Worm (Caenorhabditis elegans) whole organism, young adult: Measurements from ENCODE around the gene msp-58.
"Not testable (repeated sequence)": the region's sequence is repeated elsewhere in the genome, so short reads cannot be mapped to it uniquely, and the experiment has no call there.

Experiments used
- B0336.3 ChIP-seq: fragments of 200-800 bp; sonication (Bioruptor generic); IDR thresholded peaks from 2 replicates; pipeline ENCODE4 v1.3.6; 2022; ENCODE audit warnings: missing genetic modification characterization, missing compliant biosample characterization
- C17E4.6 ChIP-seq: fragments of 200-800 bp; sonication (Bioruptor generic); IDR thresholded peaks from 2 replicates; pipeline ENCODE4 v1.3.6; 2022; ENCODE audit warnings: missing genetic modification reagents, missing genetic modification characterization, missing compliant biosample characterization
- D2030.7 ChIP-seq: fragments of 200-800 bp; sonication (Bioruptor generic); IDR thresholded peaks from 2 replicates; pipeline ENCODE4 v1.3.6; 2022; ENCODE audit warnings: missing genetic modification reagents, missing genetic modification characterization, missing compliant biosample characterization
- F33H1.4 ChIP-seq: fragments of 200-800 bp; sonication (Bioruptor generic); IDR thresholded peaks from 2 replicates; pipeline ENCODE4 v1.3.6; 2022; ENCODE audit warnings: missing genetic modification reagents, missing genetic modification characterization, missing compliant biosample characterization
- F49E8.2 ChIP-seq: sonication (generic microtip); optimal IDR thresholded peaks from 3 replicates; lab custom pipeline; 2017; ENCODE audit warnings: missing genetic modification characterization, mild to moderate bottlenecking, missing compliant biosample characterization, antibody characterized with exemption, moderate library complexity; ENCODE audit not compliant: insufficient read depth
- T07F8.4 ChIP-seq: sonication (generic microtip); optimal IDR thresholded peaks from 2 replicates; lab custom pipeline; 2016; ENCODE audit warnings: mild to moderate bottlenecking, missing genetic modification characterization, moderate library complexity, missing compliant biosample characterization
- Y53G8AR.9 ChIP-seq: fragments of 200-800 bp; sonication (Bioruptor generic); conservative IDR thresholded peaks from 2 replicates; pipeline ENCODE4 v1.3.6; 2022; ENCODE audit warnings: missing genetic modification reagents, missing genetic modification characterization, missing compliant biosample characterization
- Y56A3A.18 ChIP-seq: fragments of 200-800 bp; sonication (Bioruptor generic); IDR thresholded peaks from 2 replicates; pipeline ENCODE4 v1.3.6; 2022; ENCODE audit warnings: missing genetic modification reagents, missing genetic modification characterization, missing compliant biosample characterization
- ZK185.1 ChIP-seq: sonication (generic microtip); optimal IDR thresholded peaks from 2 replicates; lab custom pipeline; 2016; ENCODE audit warnings: mild to moderate bottlenecking, missing genetic modification characterization, missing compliant biosample characterization; ENCODE audit not compliant: poor library complexity, severe bottlenecking
- ama-1 ChIP-seq, 3 experiments: fragments of 150-350 bp in 1 of 3; sonication (generic microtip) in 2 of 3; optimal IDR thresholded peaks; 2 replicates each; lab custom pipeline; 2014 to 2018; ENCODE audit warnings: missing biosample characterization in 2 of 3, missing genetic modification characterization in 2 of 3, missing genetic modification reagents in 2 of 3
- aptf-3 ChIP-seq: fragments of 200-800 bp; sonication (Bioruptor generic); IDR thresholded peaks from 2 replicates; pipeline ENCODE4 v1.3.6; 2022; ENCODE audit warnings: missing genetic modification characterization, missing compliant biosample characterization
- attf-6 ChIP-seq: fragments of 200-800 bp; sonication (Bioruptor generic); IDR thresholded peaks from 2 replicates; pipeline ENCODE4 v1.3.6; 2022; ENCODE audit warnings: missing genetic modification reagents, missing genetic modification characterization, missing compliant biosample characterization
- ceh-100 ChIP-seq: fragments of 200-800 bp; sonication (Bioruptor generic); IDR thresholded peaks from 2 replicates; pipeline ENCODE4 v1.3.6; 2022; ENCODE audit warnings: missing genetic modification reagents, missing genetic modification characterization, missing compliant biosample characterization
- ceh-91 ChIP-seq: fragments of 200-800 bp; sonication (Bioruptor generic); IDR thresholded peaks from 2 replicates; pipeline ENCODE4 v1.3.6; 2022; ENCODE audit warnings: missing genetic modification reagents, missing genetic modification characterization, missing compliant biosample characterization
- dox-1 ChIP-seq: fragments of 200-800 bp; sonication (Bioruptor generic); IDR thresholded peaks from 2 replicates; pipeline ENCODE4 v1.3.6; 2022; ENCODE audit warnings: missing genetic modification reagents, missing genetic modification characterization, missing compliant biosample characterization
- egrh-3 ChIP-seq: fragments of 200-800 bp; sonication (Bioruptor generic); IDR thresholded peaks from 2 replicates; pipeline ENCODE4 v1.3.6; 2022; ENCODE audit warnings: missing genetic modification reagents, missing genetic modification characterization, missing compliant biosample characterization
- ekl-4 ChIP-seq: fragments of 200-800 bp; sonication (Bioruptor generic); IDR thresholded peaks from 2 replicates; pipeline ENCODE4 v1.3.6; 2022; ENCODE audit warnings: missing genetic modification reagents, missing genetic modification characterization, missing compliant biosample characterization
- hmg-1.2 ChIP-seq: fragments of 200-800 bp; sonication (Bioruptor generic); IDR thresholded peaks from 2 replicates; pipeline ENCODE4 v1.3.6; 2022; ENCODE audit warnings: missing genetic modification reagents, missing genetic modification characterization, missing compliant biosample characterization
- hmg-20 ChIP-seq: fragments of 200-800 bp; sonication (Bioruptor generic); IDR thresholded peaks from 2 replicates; pipeline ENCODE4 v1.3.6; 2022; ENCODE audit warnings: missing genetic modification reagents, missing genetic modification characterization, missing compliant biosample characterization
- hrde-1 ChIP-seq: sonication (generic microtip); optimal IDR thresholded peaks from 2 replicates; lab custom pipeline; 2016; ENCODE audit warnings: missing genetic modification characterization, mild to moderate bottlenecking, missing compliant biosample characterization, moderate library complexity, missing genotype, missing genetic modification reagents, borderline replicate concordance
- hsf-1 ChIP-seq: fragments of 200-800 bp; sonication (Bioruptor generic); IDR thresholded peaks from 2 replicates; pipeline ENCODE4 v1.3.6; 2022; ENCODE audit warnings: missing genetic modification reagents, missing genetic modification characterization, missing compliant biosample characterization
- let-607 ChIP-seq, 2 experiments: fragments of 200-800 bp in 1 of 2; sonication (Bioruptor generic) in 1 of 2; sonication (generic microtip) in 1 of 2; optimal IDR thresholded peaks; 2 replicates each; lab custom pipeline; 2016 to 2018; ENCODE audit warnings: mild to moderate bottlenecking in 2 of 2, missing compliant biosample characterization in 2 of 2, missing genetic modification characterization in 2 of 2, moderate library complexity in 2 of 2, missing genotype in 1 of 2
- lin-26 ChIP-seq: fragments of 200-800 bp; sonication (Bioruptor generic); IDR thresholded peaks from 2 replicates; pipeline ENCODE4 v1.3.6; 2022; ENCODE audit warnings: missing genetic modification reagents, missing genetic modification characterization, missing compliant biosample characterization
- lsl-1 ChIP-seq: fragments of 200-800 bp; sonication (Bioruptor generic); optimal IDR thresholded peaks from 2 replicates; lab custom pipeline; 2018; ENCODE audit warnings: mild to moderate bottlenecking, missing genetic modification characterization, moderate library complexity, missing compliant biosample characterization
- madf-3 ChIP-seq: fragments of 200-800 bp; sonication (Bioruptor generic); IDR thresholded peaks from 2 replicates; pipeline ENCODE4 v1.3.6; 2022; ENCODE audit warnings: missing genetic modification reagents, missing genetic modification characterization, missing compliant biosample characterization
- madf-6 ChIP-seq: fragments of 200-800 bp; sonication (Bioruptor generic); IDR thresholded peaks from 2 replicates; pipeline ENCODE4 v1.3.6; 2022; ENCODE audit warnings: missing genetic modification reagents, missing genetic modification characterization, missing compliant biosample characterization
- nfyb-1 ChIP-seq: fragments of 200-800 bp; sonication (Bioruptor generic); IDR thresholded peaks from 2 replicates; pipeline ENCODE4 v1.3.6; 2022; ENCODE audit warnings: missing genetic modification reagents, missing genetic modification characterization, missing compliant biosample characterization
- pbrm-1 ChIP-seq: fragments of 200-800 bp; sonication (Bioruptor generic); IDR thresholded peaks from 2 replicates; pipeline ENCODE4 v1.3.6; 2022; ENCODE audit warnings: missing genetic modification reagents, missing genetic modification characterization, missing compliant biosample characterization
- rcor-1 ChIP-seq: fragments of 200-800 bp; sonication (Bioruptor generic); IDR thresholded peaks from 2 replicates; pipeline ENCODE4 v1.3.6; 2022; ENCODE audit warnings: missing genetic modification reagents, missing genetic modification characterization, missing compliant biosample characterization
- snpc-1.1 ChIP-seq: sonication (generic microtip); optimal IDR thresholded peaks from 2 replicates; lab custom pipeline; 2017; ENCODE audit warnings: missing genetic modification characterization, mild to moderate bottlenecking, missing compliant biosample characterization, antibody characterized with exemption, moderate library complexity, missing genotype, missing genetic modification reagents; ENCODE audit not compliant: insufficient read depth
- snpc-4 ChIP-seq, 5 experiments: fragments of 150-350 bp in 1 of 5; sonication (generic microtip) in 4 of 5; optimal IDR thresholded peaks; 2 replicates each; lab custom pipeline; 2014 to 2018; ENCODE audit warnings: missing genetic modification characterization in 5 of 5, missing biosample characterization in 3 of 5, antibody characterized with exemption in 2 of 5, mild to moderate bottlenecking in 2 of 5, missing compliant biosample characterization in 2 of 5, missing genotype in 2 of 5, moderate library complexity in 2 of 5, missing genetic modification reagents in 1 of 5
- tbp1 ChIP-seq: fragments of 200-800 bp; sonication (Bioruptor generic); optimal IDR thresholded peaks from 2 replicates; lab custom pipeline; 2018; ENCODE audit warnings: mild to moderate bottlenecking, missing genetic modification characterization, missing compliant biosample characterization
- xnd-1 ChIP-seq: sonication (generic microtip); optimal IDR thresholded peaks from 2 replicates; lab custom pipeline; 2016; ENCODE audit warnings: missing genotype, missing genetic modification reagents, missing genetic modification characterization, missing compliant biosample characterization
- ztf-28 ChIP-seq: fragments of 200-800 bp; sonication (Bioruptor generic); IDR thresholded peaks from 2 replicates; pipeline ENCODE4 v1.3.6; 2022; ENCODE audit warnings: missing genetic modification reagents, missing genetic modification characterization, missing compliant biosample characterization

Gene msp-58

ce11 chrIV:5308046-5308643 is at the start of gene msp-58, which contains the start of gene ZK354.9:
msp-58 (plus strand) TSS chrIV:5308593.
ZK354.9 (minus strand) TSS chrIV:5308146.
- not testable (repeated sequence) for TF ChIP-seq madf-3 (GFP tag; lab: Robert Waterston, UW); ZK185.1 (tag; lab: Kevin White, UChicago); let-607 (tag; optimal IDR thresholded peaks at IDR 0.05; lab: Kevin White, UChicago)

DNA sequence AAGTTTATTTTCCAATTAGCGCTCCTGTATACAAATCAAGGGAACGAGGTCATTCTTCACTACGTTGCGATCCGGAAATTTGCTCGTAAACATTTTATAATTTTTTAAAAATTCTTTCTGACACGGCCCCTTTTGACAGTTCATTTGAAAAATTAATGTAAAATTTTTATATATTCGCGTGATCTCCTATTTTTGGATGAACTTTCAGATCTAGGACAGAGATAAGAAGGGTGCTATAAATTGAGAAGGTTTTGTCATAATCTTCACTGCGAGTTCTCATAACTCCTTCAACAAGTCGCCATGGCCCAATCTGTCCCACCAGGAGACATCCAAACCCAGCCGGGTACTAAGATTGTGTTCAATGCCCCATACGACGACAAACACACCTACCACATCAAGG is 48.1 kb upstream of the msp-58 start, which contains the start of gene msp-19:
Gene msp-19, plus strand, starts transcription at position 301 of the 400 bp plus-strand sequence.
- TF ChIP-seq egrh-3; F49E8.2 (tag; lab: Kevin White, UChicago); T07F8.4: not testable (repeated sequence)

DNA sequence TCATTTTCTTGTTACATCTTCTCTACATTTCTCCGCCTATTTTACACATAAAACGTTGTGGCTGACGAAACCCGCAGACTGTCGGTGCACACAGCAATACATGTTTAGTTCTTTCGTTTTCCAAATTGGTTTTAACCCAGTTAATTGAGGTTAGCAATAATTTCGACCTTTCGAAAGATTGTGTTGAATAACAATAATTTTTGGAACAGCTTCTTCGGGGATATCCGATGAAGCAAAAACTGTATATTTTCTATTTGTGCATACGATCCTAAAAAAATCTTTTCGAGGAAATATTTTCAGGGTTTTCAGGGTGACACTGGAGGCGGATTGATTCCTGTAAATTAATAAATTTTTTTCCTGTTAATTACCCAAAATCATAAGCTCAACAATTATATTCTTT is 46.6 kb upstream of the msp-58 start:
- TF ChIP-seq snpc-1.1 (tag; lab: Kevin White, UChicago) = peak; percentile 46
- peak; percentile 68; the same call in 1 of the 2 replicates for TF ChIP-seq hsf-1
- peak; percentile 92 for TF ChIP-seq D2030.7 (GFP tag; lab: Robert Waterston, UW)
- peak; percentile 39 for TF ChIP-seq ceh-100 (GFP tag; lab: Robert Waterston, UW)
- peak; percentile 58 for TF ChIP-seq F33H1.4 (GFP tag; lab: Robert Waterston, UW)
- TF ChIP-seq madf-3 (GFP tag; lab: Robert Waterston, UW) = 0 out of 2 replicates have a peak, but pooled peaks have one; percentile 55
- peak; percentile 82 for TF ChIP-seq Y56A3A.18 (GFP tag; lab: Robert Waterston, UW)
- TF ChIP-seq C17E4.6 = peak; percentile 58; the same call in 1 of the 2 replicates
- peak; percentile 78 for TF ChIP-seq pbrm-1 (GFP tag; lab: Robert Waterston, UW)
- peak; percentile 74 for TF ChIP-seq nfyb-1
- peak; percentile 60 for TF ChIP-seq snpc-4 (GFP tag; optimal IDR thresholded peaks at IDR 0.05; lab: Kevin White, UChicago)
- peak; percentile 48 to 95 (median 90) for TF ChIP-seq snpc-4 (tag; optimal IDR thresholded peaks at IDR 0.05; lab: Kevin White, UChicago)
- TF ChIP-seq rcor-1 (GFP tag; lab: Robert Waterston, UW) = peak; percentile 49; the same call in 1 of the 2 replicates
- TF ChIP-seq ekl-4 (GFP tag; lab: Robert Waterston, UW) = peak; percentile 75; the same call in 1 of the 2 replicates
- 0 out of 2 replicates have a peak, but pooled peaks have one; percentile 57 for TF ChIP-seq Y53G8AR.9 (GFP tag; lab: Robert Waterston, UW)
- TF ChIP-seq attf-6 (GFP tag; lab: Robert Waterston, UW) = peak; percentile 97
- TF ChIP-seq hmg-20 (GFP tag; lab: Robert Waterston, UW) = 0 out of 2 replicates have a peak, but pooled peaks have one; percentile 42
- TF ChIP-seq hmg-1.2 (GFP tag; lab: Robert Waterston, UW) = peak; percentile 80
- 0 out of 2 replicates have a peak, but pooled peaks have one; percentile 43 for TF ChIP-seq dox-1 (GFP tag; lab: Robert Waterston, UW)
- peak; percentile 45 for TF ChIP-seq tbp1 (GFP tag; lab: Kevin White, UChicago)
- peak; percentile 81 for TF ChIP-seq madf-6 (GFP tag; lab: Robert Waterston, UW)

ce11 chrIV:5264700-5265210 is 43.6 kb upstream of the msp-58 start:
- 0 out of 2 replicates have a peak, but pooled peaks have one; percentile 8 for TF ChIP-seq aptf-3 (GFP tag; lab: Robert Waterston, UW)
- TF ChIP-seq rcor-1 (GFP tag; lab: Robert Waterston, UW) = peak; percentile 38; the same call in 1 of the 2 replicates
- 0 out of 2 replicates have a peak, but pooled peaks have one; percentile 38 for TF ChIP-seq madf-3 (GFP tag; lab: Robert Waterston, UW)
- TF ChIP-seq hrde-1 (tag; lab: Kevin White, UChicago) = peak; percentile 42
- 0 out of 2 replicates have a peak, but pooled peaks have one; percentile 53 for TF ChIP-seq ztf-28 (GFP tag; lab: Robert Waterston, UW)
- TF ChIP-seq ceh-91 (GFP tag; lab: Robert Waterston, UW) = peak; percentile 38; the same call in 1 of the 2 replicates
- TF ChIP-seq ceh-100 (GFP tag; lab: Robert Waterston, UW) = peak; percentile 35; the same call in 1 of the 2 replicates
- TF ChIP-seq xnd-1 (tag; lab: Kevin White, UChicago) = peak; percentile 7
- TF ChIP-seq hmg-1.2 (GFP tag; lab: Robert Waterston, UW) = peak; percentile 82
- peak; percentile 80 for TF ChIP-seq madf-6 (GFP tag; lab: Robert Waterston, UW)
- TF ChIP-seq Y53G8AR.9 (GFP tag; lab: Robert Waterston, UW) = peak; percentile 65; the same call in 1 of the 2 replicates
- TF ChIP-seq B0336.3 (GFP tag; lab: Robert Waterston, UW) = 0 out of 2 replicates have a peak, but pooled peaks have one; percentile 26
- peak; percentile 63; the same call in 1 of the 2 replicates for TF ChIP-seq lin-26 (GFP tag; lab: Robert Waterston, UW)
- peak; percentile 34 for TF ChIP-seq lsl-1 (GFP tag; lab: Kevin White, UChicago)
- peak; percentile 99 for TF ChIP-seq attf-6 (GFP tag; lab: Robert Waterston, UW)
- TF ChIP-seq snpc-4 (GFP tag; optimal IDR thresholded peaks at IDR 0.05; lab: Kevin White, UChicago) = peak; percentile 93
- peak; percentile 84 to 97 (median 95) for TF ChIP-seq snpc-4 (tag; optimal IDR thresholded peaks at IDR 0.05; lab: Kevin White, UChicago)
- TF ChIP-seq F33H1.4 (GFP tag; lab: Robert Waterston, UW) = peak; percentile 52; the same call in 1 of the 2 replicates
- TF ChIP-seq tbp1 (GFP tag; lab: Kevin White, UChicago) = peak; percentile 69
- peak; percentile 88 for TF ChIP-seq snpc-1.1 (tag; lab: Kevin White, UChicago)
- TF ChIP-seq pbrm-1 (GFP tag; lab: Robert Waterston, UW) = peak; percentile 85
- peak; percentile 26 for TF ChIP-seq ama-1 (optimal IDR thresholded peaks at IDR 0.05; lab: Kevin White, UChicago)
- TF ChIP-seq ama-1 (GFP tag; optimal IDR thresholded peaks at IDR 0.05; lab: Kevin White, UChicago) = not testable (repeated sequence)
